Fruit fly (Drosophila melanogaster): Measurements from ENCODE around the gene CG16711.

Gene CG16711

DNA sequence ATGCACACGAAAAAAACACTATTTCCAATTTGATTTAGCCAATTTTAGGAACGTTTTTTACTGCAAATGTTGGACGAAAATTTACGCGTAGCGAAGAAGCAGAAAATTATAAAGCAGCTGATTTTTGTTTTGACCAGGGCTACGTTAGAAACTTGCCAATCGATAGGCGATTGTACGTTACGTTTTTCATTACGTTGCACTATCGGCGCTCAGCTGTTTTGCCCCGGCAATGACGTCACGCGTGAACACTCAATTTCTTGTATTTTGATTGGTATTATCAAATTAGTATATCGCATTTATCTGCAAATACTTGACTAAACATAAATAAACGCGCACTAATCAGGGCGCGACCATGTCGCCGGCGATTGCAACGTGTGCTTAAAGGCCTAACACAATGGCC is 25.1 kb upstream of the CG16711 start, which contains the start of the genes fry and CG16717 (continued):
- peak; percentile 33 for TF ChIP-seq BtbVII (GFP tag; optimal IDR thresholded peaks at IDR 0.05)
- TF ChIP-seq CG13775 (GFP tag; optimal IDR thresholded peaks at IDR 0.05), result no peak
- no peak for TF ChIP-seq ERR (GFP tag; optimal IDR thresholded peaks at IDR 0.05)
- no peak for TF ChIP-seq vvl (GFP tag; IDR thresholded peaks at IDR 0.05)
- TF ChIP-seq hbn (GFP tag; IDR thresholded peaks at IDR 0.05; ENCODE audit: partially characterized antibody), result peak; percentile 73
- TF ChIP-seq CG17568 (GFP tag; optimal IDR thresholded peaks at IDR 0.05), result no peak
- TF ChIP-seq CG34376 (GFP tag; optimal IDR thresholded peaks at IDR 0.05), result peak; percentile 85
- no peak for TF ChIP-seq CG11247 (GFP tag; IDR thresholded peaks at IDR 0.05)
- TF ChIP-seq Adf1 (GFP tag; IDR thresholded peaks at IDR 0.05), result no peak
- TF ChIP-seq D (optimal IDR thresholded peaks at IDR 0.05), result no peak
- no peak for TF ChIP-seq D (GFP tag; optimal IDR thresholded peaks at IDR 0.05)
- TF ChIP-seq nom (GFP tag; optimal IDR thresholded peaks at IDR 0.05), result no peak
- TF ChIP-seq tx (GFP tag; optimal IDR thresholded peaks at IDR 0.05), result no peak
- TF ChIP-seq CG9609 (GFP tag; optimal IDR thresholded peaks at IDR 0.05), result no peak
- TF ChIP-seq ranshi (GFP tag; IDR thresholded peaks at IDR 0.05), result no peak
- TF ChIP-seq CG3281 (GFP tag; optimal IDR thresholded peaks at IDR 0.05), result peak; percentile 54
- no peak for TF ChIP-seq CG7271 (tag; optimal IDR thresholded peaks at IDR 0.05)
- TF ChIP-seq ato (GFP tag; IDR thresholded peaks at IDR 0.05; ENCODE audit: partially characterized antibody), result peak; percentile 36; the same call in 1 of the 2 replicates
- peak; percentile 67 for TF ChIP-seq BEAF-32 (GFP tag; optimal IDR thresholded peaks at IDR 0.05)
- no peak for TF ChIP-seq pb (GFP tag; optimal IDR thresholded peaks at IDR 0.05)
- no peak for TF ChIP-seq dimm (GFP tag; IDR thresholded peaks at IDR 0.05)
- TF ChIP-seq mirr (GFP tag; optimal IDR thresholded peaks at IDR 0.05), result peak; percentile 51
- TF ChIP-seq E2f1 (GFP tag; IDR thresholded peaks at IDR 0.05), result no peak
- no peak for TF ChIP-seq HLH54F (GFP tag; optimal IDR thresholded peaks at IDR 0.05)
- TF ChIP-seq Nf-YC (tag; optimal IDR thresholded peaks at IDR 0.05), result no peak
- TF ChIP-seq CG6765 (GFP tag; optimal IDR thresholded peaks at IDR 0.05), result no peak
- TF ChIP-seq CG6854 (GFP tag; optimal IDR thresholded peaks at IDR 0.05), result no peak
- TF ChIP-seq sna (GFP tag; IDR thresholded peaks at IDR 0.05; ENCODE audit: partially characterized antibody), result peak; percentile 68; the same call in 1 of the 2 replicates
- TF ChIP-seq CG2116 (GFP tag; optimal IDR thresholded peaks at IDR 0.05), result peak; percentile 3
- TF ChIP-seq grn (GFP tag; optimal IDR thresholded peaks at IDR 0.05), result no peak
- no peak for TF ChIP-seq CG11085 (GFP tag; IDR thresholded peaks at IDR 0.05)
- no peak for TF ChIP-seq gcm2 (GFP tag; optimal IDR thresholded peaks at IDR 0.05)
- no peak for TF ChIP-seq Ets97D (GFP tag; optimal IDR thresholded peaks at IDR 0.05)
- no peak for TF ChIP-seq CG15696 (tag; optimal IDR thresholded peaks at IDR 0.05)
- TF ChIP-seq B-H1 (GFP tag; IDR thresholded peaks at IDR 0.05), result no peak
- no peak for TF ChIP-seq inv (GFP tag; IDR thresholded peaks at IDR 0.05; ENCODE audit: partially characterized antibody)
- TF ChIP-seq zfh2 (GFP tag; optimal IDR thresholded peaks at IDR 0.05), result no peak
- peak; percentile 99 for TF ChIP-seq CG9437 (GFP tag; optimal IDR thresholded peaks at IDR 0.05)
- peak; percentile 90 for TF ChIP-seq CG34224 (GFP tag; IDR thresholded peaks at IDR 0.05; ENCODE audit: partially characterized antibody)
- no peak for TF ChIP-seq pfk (GFP tag; optimal IDR thresholded peaks at IDR 0.05)
- no peak for TF ChIP-seq gsb-n (tag; optimal IDR thresholded peaks at IDR 0.05)
- TF ChIP-seq CG18011 (GFP tag; optimal IDR thresholded peaks at IDR 0.05), result no peak
- TF ChIP-seq Fer3 (tag; optimal IDR thresholded peaks at IDR 0.05), result no peak
- peak; percentile 84 to 99 for TF ChIP-seq crp (GFP tag; optimal IDR thresholded peaks at IDR 0.05)
- no peak for TF ChIP-seq en (GFP tag; optimal IDR thresholded peaks at IDR 0.05)
- peak; percentile 31 for TF ChIP-seq Dp (GFP tag; optimal IDR thresholded peaks at IDR 0.05)
- no peak for TF ChIP-seq org-1 (GFP tag; optimal IDR thresholded peaks at IDR 0.05)
- no peak for TF ChIP-seq cwo (GFP tag; optimal IDR thresholded peaks at IDR 0.05)
- no peak for TF ChIP-seq hth (optimal IDR thresholded peaks at IDR 0.05)
- TF ChIP-seq seq (GFP tag; IDR thresholded peaks at IDR 0.05), result no peak

Data from whole organism, embryonic.